Worm (Caenorhabditis elegans) whole organism, L4 larva: ENCODE results near the gene pgap-1.

ENCODE experiments used
- F37D6.2 ChIP-seq: sonication (generic microtip); optimal IDR thresholded peaks from 2 replicates; lab custom pipeline; 2016; ENCODE audit warnings: mild to moderate bottlenecking, missing genetic modification characterization, missing compliant biosample characterization
- aly-2 ChIP-seq: sonication (generic microtip); optimal IDR thresholded peaks from 2 replicates; lab custom pipeline; 2018; ENCODE audit warnings: missing biosample characterization, missing genetic modification characterization
- ama-1 ChIP-seq: fragments of 150-350 bp; optimal IDR thresholded peaks from 2 replicates; lab custom pipeline; 2014; ENCODE audit warnings: inconsistent platforms, mixed read lengths
- fkh-10 ChIP-seq: fragments of 150-350 bp; optimal IDR thresholded peaks from 2 replicates; lab custom pipeline; 2014; ENCODE audit warnings: missing biosample characterization, missing genetic modification reagents, missing genetic modification characterization
- mdt-29 ChIP-seq: fragments of 200-800 bp; sonication (Bioruptor generic); IDR thresholded peaks from 2 replicates; pipeline ENCODE4 v1.3.6; 2022; ENCODE audit warnings: missing genetic modification reagents, missing genetic modification characterization, missing compliant biosample characterization
- nhr-25 ChIP-seq: sonication (generic microtip); optimal IDR thresholded peaks from 2 replicates; lab custom pipeline; 2017; ENCODE audit warnings: missing genetic modification characterization, mild to moderate bottlenecking, missing compliant biosample characterization, antibody characterized with exemption, moderate library complexity, borderline replicate concordance; ENCODE audit not compliant: insufficient read depth
- nhr-28 ChIP-seq: fragments of 150-350 bp; optimal IDR thresholded peaks from 2 replicates; lab custom pipeline; 2014; ENCODE audit warnings: missing biosample characterization, missing genetic modification characterization
- nhr-77 ChIP-seq: fragments of 150-350 bp; optimal IDR thresholded peaks from 2 replicates; lab custom pipeline; 2014; ENCODE audit warnings: missing biosample characterization, missing genetic modification characterization
- zag-1 ChIP-seq: fragments of 150-350 bp; optimal IDR thresholded peaks from 2 replicates; lab custom pipeline; 2014; ENCODE audit warnings: missing biosample characterization, missing genetic modification characterization
- zfp-2 ChIP-seq: sonication (generic microtip); optimal IDR thresholded peaks from 2 replicates; lab custom pipeline; 2016; ENCODE audit warnings: mild to moderate bottlenecking, missing genetic modification characterization, missing compliant biosample characterization
- ztf-11 ChIP-seq: fragments of 150-350 bp; optimal IDR thresholded peaks from 2 replicates; lab custom pipeline; 2014; ENCODE audit warnings: missing biosample characterization, missing genetic modification characterization

DNA sequence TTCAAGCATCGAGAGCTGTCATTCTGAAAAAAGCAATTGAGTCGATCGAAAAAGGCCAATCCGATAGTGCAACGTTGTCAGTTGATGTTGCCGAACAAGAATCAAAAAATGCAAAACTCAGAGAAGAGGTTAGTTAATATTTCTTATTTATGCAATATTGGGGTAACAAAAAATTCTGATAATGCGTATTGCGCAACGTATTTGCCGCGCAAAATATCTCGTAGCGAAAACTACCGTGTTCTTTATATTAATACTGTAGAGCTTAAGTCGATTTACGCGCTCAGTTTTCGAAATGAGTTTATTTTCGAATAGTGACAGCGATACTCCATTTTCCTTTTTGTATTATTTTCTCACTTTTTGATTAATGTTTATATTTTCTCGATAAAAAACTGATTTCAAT is 3.3 kb downstream of the pgap-1 start:
- TF ChIP-seq ztf-11 (no peak), mdt-29 (no peak), nhr-25 (tag; lab: Kevin White, UChicago) (no peak), zag-1 (tag; lab: Kevin White, UChicago) (no peak), zfp-2 (tag; lab: Kevin White, UChicago) (no peak), ama-1 (lab: Kevin White, UChicago) (no peak), fkh-10 (GFP tag; lab: Kevin White, UChicago) (no peak), nhr-77 (no peak), F37D6.2 (tag; lab: Kevin White, UChicago) (no peak), nhr-28 (tag; lab: Kevin White, UChicago) (no peak), aly-2 (tag; lab: Kevin White, UChicago) (no peak)
